In the genomic region with DNA sequence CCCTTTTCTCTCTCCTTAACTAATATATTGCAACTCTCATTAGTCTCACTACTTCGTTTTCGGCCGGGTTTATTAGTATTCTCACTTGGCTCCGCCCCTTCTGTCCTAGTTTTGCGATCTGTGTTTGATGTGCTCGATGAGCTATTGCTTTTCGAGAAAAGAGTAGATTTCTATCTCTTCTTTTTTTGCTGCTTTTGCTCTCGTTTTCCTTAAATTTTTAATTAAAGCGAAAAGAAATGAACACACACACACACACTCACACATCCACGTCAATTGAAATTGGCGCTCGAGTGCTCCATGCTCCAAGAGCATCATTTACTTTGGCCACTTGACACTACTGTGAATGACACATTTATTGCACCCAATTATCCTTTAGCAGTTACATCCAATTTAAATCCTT, we compare ENCODE assay signal across 4 worm cellular contexts.
TF ChIP-seq lines count a peak whose summit lies in the region.

No protein-coding gene starts in this region.

TF ChIP-seq in whole organism, L1 larva, 84 proteins besides CTCF, POLR2A, EP300 and RAD21:
- TF ChIP-seq egl-13 (tag; optimal IDR thresholded peaks at IDR 0.05; lab: Kevin White, UChicago) = peak; percentile 33
- peak; percentile 62 for TF ChIP-seq lin-14 (GFP tag; optimal IDR thresholded peaks at IDR 0.05; lab: Kevin White, UChicago)
- TF ChIP-seq Y116A8C.19 (tag; optimal IDR thresholded peaks at IDR 0.05; lab: Kevin White, UChicago; ENCODE audit: borderline replicate concordance) = no peak
- TF ChIP-seq nhr-11 (tag; optimal IDR thresholded peaks at IDR 0.05; lab: Kevin White, UChicago) = no peak
- TF ChIP-seq ces-1 (GFP tag; optimal IDR thresholded peaks at IDR 0.05; lab: Kevin White, UChicago) = no peak
- TF ChIP-seq lsy-2 (tag; optimal IDR thresholded peaks at IDR 0.05; lab: Kevin White, UChicago) = peak in 1 of 2 experiments; percentile 15
- peak; percentile 9 for TF ChIP-seq dsc-1 (tag; optimal IDR thresholded peaks at IDR 0.05; lab: Kevin White, UChicago)
- peak; percentile 24 for TF ChIP-seq nhr-71 (tag; optimal IDR thresholded peaks at IDR 0.05; lab: Kevin White, UChicago)
- TF ChIP-seq ceh-82 (tag; optimal IDR thresholded peaks at IDR 0.05; lab: Kevin White, UChicago) = no peak
- no peak for TF ChIP-seq nhr-77 (tag; optimal IDR thresholded peaks at IDR 0.05; lab: Kevin White, UChicago)

TF ChIP-seq in whole organism, L3 larva, 47 proteins besides CTCF, POLR2A, EP300 and RAD21:
- TF ChIP-seq elt-2 (tag; optimal IDR thresholded peaks at IDR 0.05; lab: Kevin White, UChicago) (no peak), ceh-16 (tag; optimal IDR thresholded peaks at IDR 0.05; lab: Kevin White, UChicago) (peak; percentile 9), fkh-10 (GFP tag; optimal IDR thresholded peaks at IDR 0.05; lab: Kevin White, UChicago) (no peak)

TF ChIP-seq in whole organism, late embryonic, 69 proteins besides CTCF, POLR2A, EP300 and RAD21:
- TF ChIP-seq nhr-232 (tag; optimal IDR thresholded peaks at IDR 0.05; lab: Kevin White, UChicago) (no peak), ceh-22 (tag; optimal IDR thresholded peaks at IDR 0.05; lab: Kevin White, UChicago) (no peak), ceh-9 (tag; optimal IDR thresholded peaks at IDR 0.05; lab: Kevin White, UChicago) (no peak), tbx-7 (tag; optimal IDR thresholded peaks at IDR 0.05; lab: Kevin White, UChicago) (no peak), lim-6 (tag; optimal IDR thresholded peaks at IDR 0.05; lab: Kevin White, UChicago) (peak; percentile 61), hlh-15 (tag; optimal IDR thresholded peaks at IDR 0.05; lab: Kevin White, UChicago) (no peak), unc-42 (tag; optimal IDR thresholded peaks at IDR 0.05; lab: Kevin White, UChicago) (peak; percentile 8), pha-2 (tag; optimal IDR thresholded peaks at IDR 0.05; lab: Kevin White, UChicago) (no peak), sox-4 (tag; optimal IDR thresholded peaks at IDR 0.05; lab: Kevin White, UChicago) (no peak), eyg-1 (tag; optimal IDR thresholded peaks at IDR 0.05; lab: Kevin White, UChicago) (no peak), fkh-10 (GFP tag; optimal IDR thresholded peaks at IDR 0.05; lab: Kevin White, UChicago) (no peak), ceh-14 (tag; optimal IDR thresholded peaks at IDR 0.05; lab: Kevin White, UChicago) (peak; percentile 14)

TF ChIP-seq in whole organism, mixed stage, embryonic, 35 proteins besides CTCF, POLR2A, EP300 and RAD21:
- TF ChIP-seq zip-8 (tag; optimal IDR thresholded peaks at IDR 0.05; lab: Kevin White, UChicago) (no peak), ces-1 (GFP tag; optimal IDR thresholded peaks at IDR 0.05; lab: Kevin White, UChicago) (peak; percentile 17)
